Worm (Caenorhabditis elegans) whole organism, L3 larva: Measurements from ENCODE around the gene flwr-1.

ENCODE experiments used
- ZK546.5 ChIP-seq: sonication (generic microtip); optimal IDR thresholded peaks from 2 replicates; lab custom pipeline; 2017; ENCODE audit warnings: missing biosample characterization, missing genetic modification characterization
- elt-1 ChIP-seq: fragments of 150-350 bp; optimal IDR thresholded peaks from 2 replicates; lab custom pipeline; 2014; ENCODE audit warnings: missing biosample characterization, missing genetic modification characterization
- fos-1 ChIP-seq: fragments of 150-350 bp; optimal IDR thresholded peaks from 2 replicates; lab custom pipeline; 2014; ENCODE audit warnings: missing biosample characterization, missing genetic modification characterization
- nhr-11 ChIP-seq: fragments of 150-350 bp; optimal IDR thresholded peaks from 2 replicates; lab custom pipeline; 2014; ENCODE audit warnings: missing biosample characterization, missing genetic modification characterization
- nhr-237 ChIP-seq: fragments of 150-350 bp; optimal IDR thresholded peaks from 2 replicates; lab custom pipeline; 2014; ENCODE audit warnings: missing biosample characterization, missing genetic modification characterization
- nhr-28 ChIP-seq: fragments of 150-350 bp; optimal IDR thresholded peaks from 2 replicates; lab custom pipeline; 2014; ENCODE audit warnings: missing biosample characterization, missing genetic modification characterization
- nhr-77 ChIP-seq: fragments of 150-350 bp; optimal IDR thresholded peaks from 2 replicates; lab custom pipeline; 2014; ENCODE audit warnings: missing biosample characterization, missing genetic modification characterization
- unc-39 ChIP-seq: sonication (generic microtip); optimal IDR thresholded peaks from 4 replicates; lab custom pipeline; 2017; ENCODE audit warnings: missing biosample characterization, missing genetic modification characterization
- ztf-11 ChIP-seq: fragments of 150-350 bp; optimal IDR thresholded peaks from 2 replicates; lab custom pipeline; 2014; ENCODE audit warnings: missing biosample characterization, missing genetic modification characterization

DNA sequence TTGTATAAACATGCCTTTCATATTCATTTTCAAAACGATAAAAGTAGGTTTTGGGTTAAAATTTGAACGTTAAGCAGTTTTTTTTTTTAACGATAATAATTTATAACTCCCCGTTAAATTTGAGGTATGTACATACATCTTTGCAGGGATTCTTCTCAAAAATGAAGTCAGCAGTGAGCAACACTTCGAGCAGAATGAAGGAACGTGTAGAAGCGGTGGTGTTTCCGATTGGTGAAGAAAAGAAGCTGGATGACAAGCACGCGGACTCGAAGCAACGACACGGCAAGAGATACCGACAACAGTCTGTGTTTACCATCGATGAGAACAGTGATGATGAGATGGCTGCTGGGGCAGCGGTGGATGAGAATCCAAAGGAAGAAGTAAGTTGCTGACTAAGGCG lies 3.0 kb upstream of the flwr-1 start:
- TF ChIP-seq unc-39 (tag; lab: Kevin White, UChicago) = no peak
- no peak for TF ChIP-seq fos-1 (tag; lab: Kevin White, UChicago)
- TF ChIP-seq elt-1 = no peak
- no peak for TF ChIP-seq nhr-237 (tag; lab: Kevin White, UChicago)
- TF ChIP-seq nhr-11 (tag; lab: Kevin White, UChicago) = no peak
- no peak for TF ChIP-seq nhr-77 (tag; lab: Kevin White, UChicago)
- no peak for TF ChIP-seq nhr-28 (tag; lab: Kevin White, UChicago)
- TF ChIP-seq ZK546.5 (tag; lab: Kevin White, UChicago) = no peak
- no peak for TF ChIP-seq ztf-11
